Worm (Caenorhabditis elegans): ENCODE data around the gene F31E3.2.

- TF ChIP-seq him-1 (tag; optimal IDR thresholded peaks at IDR 0.05) (no peak), dao-5 (tag; optimal IDR thresholded peaks at IDR 0.05) (no peak)
Observed at ce11 chrIII:6951435-6951834, 22.3 kb upstream of the F31E3.2 start.
